Fruit fly (Drosophila melanogaster) whole organism, adult: Measurements from ENCODE around the gene Fas3.

ENCODE experiments used
- CG11617 ChIP-seq: fragments of 200-800 bp; sonication (Bioruptor generic); optimal IDR thresholded peaks from 2 replicates; lab custom pipeline; 2017; ENCODE audit warnings: mild to moderate bottlenecking, missing biosample characterization, missing genetic modification reagents, missing genetic modification characterization
- CG12768 ChIP-seq: fragments of 200-800 bp; sonication (Bioruptor generic); optimal IDR thresholded peaks from 2 replicates; lab custom pipeline; 2017; ENCODE audit warnings: missing biosample characterization, missing genetic modification characterization, mild to moderate bottlenecking, moderate library complexity, missing genetic modification reagents
- CG14711 ChIP-seq: fragments of 200-800 bp; sonication (Bioruptor generic); optimal IDR thresholded peaks from 2 replicates; lab custom pipeline; 2018; ENCODE audit warnings: missing biosample characterization, mild to moderate bottlenecking, missing genetic modification characterization, moderate library complexity
- CG1620 ChIP-seq: fragments of 200-800 bp; sonication (Bioruptor generic); optimal IDR thresholded peaks from 2 replicates; lab custom pipeline; 2016; ENCODE audit warnings: missing biosample characterization, missing genetic modification characterization
- CG33017 ChIP-seq: fragments of 200-800 bp; sonication (Bioruptor generic); optimal IDR thresholded peaks from 2 replicates; lab custom pipeline; 2018; ENCODE audit warnings: missing biosample characterization, mild to moderate bottlenecking, missing genetic modification characterization, moderate library complexity
- CG5204 ChIP-seq: fragments of 200-800 bp; sonication (Bioruptor generic); optimal IDR thresholded peaks from 2 replicates; lab custom pipeline; 2016; ENCODE audit warnings: missing biosample characterization, missing genetic modification characterization
- CG7045 ChIP-seq: fragments of 200-800 bp; sonication (Bioruptor generic); optimal IDR thresholded peaks from 2 replicates; lab custom pipeline; 2017; ENCODE audit warnings: missing biosample characterization, mild to moderate bottlenecking, missing genetic modification characterization
- CG7101 ChIP-seq: fragments of 200-800 bp; sonication (Bioruptor generic); optimal IDR thresholded peaks from 2 replicates; lab custom pipeline; 2018; ENCODE audit warnings: missing biosample characterization, mild to moderate bottlenecking, missing genetic modification characterization, moderate library complexity
- Clk ChIP-seq: fragments of 200-800 bp; sonication (Bioruptor generic); optimal IDR thresholded peaks from 2 replicates; lab custom pipeline; 2017; ENCODE audit warnings: missing biosample characterization, missing genetic modification characterization
- Crg-1 ChIP-seq: fragments of 200-800 bp; sonication (Bioruptor generic); optimal IDR thresholded peaks from 2 replicates; lab custom pipeline; 2016; ENCODE audit warnings: missing biosample characterization, missing genetic modification characterization
- Hr96 ChIP-seq: fragments of 200-800 bp; sonication (Bioruptor generic); optimal IDR thresholded peaks from 2 replicates; lab custom pipeline; 2016; ENCODE audit warnings: missing biosample characterization, missing genetic modification characterization
- Mnt ChIP-seq: fragments of 200-800 bp; sonication (Bioruptor generic); optimal IDR thresholded peaks from 2 replicates; lab custom pipeline; 2016; ENCODE audit warnings: missing biosample characterization, mild to moderate bottlenecking, missing genetic modification characterization
- bab1 ChIP-seq: fragments of 200-800 bp; sonication (Bioruptor generic); optimal IDR thresholded peaks from 3 replicates; lab custom pipeline; 2019; ENCODE audit warnings: missing biosample characterization, mild to moderate bottlenecking, missing genetic modification characterization, moderate library complexity
- cic ChIP-seq: fragments of 200-800 bp; sonication (Bioruptor generic); optimal IDR thresholded peaks from 2 replicates; lab custom pipeline; 2017; ENCODE audit warnings: missing biosample characterization, mild to moderate bottlenecking, missing genetic modification characterization, moderate library complexity
- cnc ChIP-seq, 2 experiments: fragments of >200 bp; optimal IDR thresholded peaks; 2 replicates each; lab custom pipeline; 2017
- kay ChIP-seq: fragments of 200-800 bp; sonication (Bioruptor generic); peaks from one replicate; lab custom pipeline; 2016; ENCODE audit warnings: missing biosample characterization, missing genetic modification characterization, borderline replicate concordance
- ovo ChIP-seq: fragments of 200-800 bp; sonication (Bioruptor generic); optimal IDR thresholded peaks from 2 replicates; lab custom pipeline; 2016; ENCODE audit warnings: missing biosample characterization, missing genetic modification characterization
- pad ChIP-seq: fragments of 200-800 bp; sonication (Bioruptor generic); optimal IDR thresholded peaks from 3 replicates; lab custom pipeline; 2017; ENCODE audit warnings: missing biosample characterization, missing genetic modification characterization, mild to moderate bottlenecking, moderate library complexity, missing genetic modification reagents
- tj ChIP-seq: fragments of 200-800 bp; sonication (Bioruptor generic); optimal IDR thresholded peaks from 3 replicates; lab custom pipeline; 2017; ENCODE audit warnings: missing biosample characterization, mild to moderate bottlenecking, missing genetic modification characterization, moderate library complexity
- toe ChIP-seq: fragments of 200-800 bp; sonication (Bioruptor generic); optimal IDR thresholded peaks from 2 replicates; lab custom pipeline; 2016; ENCODE audit warnings: missing biosample characterization, missing genetic modification characterization

Gene Fas3

dm6 chr2L:18340921-18341320 is 21.0 kb downstream of the Fas3 start:
- TF ChIP-seq bab1 (GFP tag; lab: Kevin White, UChicago) = no peak
- TF ChIP-seq pad (GFP tag; lab: Kevin White, UChicago) = no peak
- no peak for TF ChIP-seq CG1620
- TF ChIP-seq Mnt = no peak
- no peak for TF ChIP-seq CG12768 (GFP tag; lab: Kevin White, UChicago)
- TF ChIP-seq Clk = no peak
- TF ChIP-seq Crg-1 (GFP tag; lab: Kevin White, UChicago) = no peak
- no peak for TF ChIP-seq cic (GFP tag; lab: Kevin White, UChicago)
- TF ChIP-seq CG7045 (GFP tag; lab: Kevin White, UChicago) = no peak
- TF ChIP-seq CG11617 (GFP tag; lab: Kevin White, UChicago) = no peak
- TF ChIP-seq kay (GFP tag; lab: Kevin White, UChicago) = no peak
- no peak for TF ChIP-seq CG5204
- no peak for TF ChIP-seq cnc (optimal IDR thresholded peaks at IDR 0.05; lab: Kevin White, UChicago)
- TF ChIP-seq toe (GFP tag; lab: Kevin White, UChicago) = no peak
- TF ChIP-seq Hr96 (GFP tag; lab: Kevin White, UChicago) = no peak
- no peak for TF ChIP-seq CG14711 (tag; lab: Kevin White, UChicago)
- TF ChIP-seq tj = no peak
- no peak for TF ChIP-seq CG7101
- no peak for TF ChIP-seq CG33017 (tag; lab: Kevin White, UChicago)
- TF ChIP-seq ovo (GFP tag; lab: Kevin White, UChicago) = no peak

- no peak for TF ChIP-seq pad (GFP tag; lab: Kevin White, UChicago)
- TF ChIP-seq ovo (GFP tag; lab: Kevin White, UChicago) = no peak
- no peak for TF ChIP-seq Hr96 (GFP tag; lab: Kevin White, UChicago)
- TF ChIP-seq toe (GFP tag; lab: Kevin White, UChicago) = no peak
- TF ChIP-seq CG33017 (tag; lab: Kevin White, UChicago) = no peak
- no peak for TF ChIP-seq CG11617 (GFP tag; lab: Kevin White, UChicago)
- no peak for TF ChIP-seq cic (GFP tag; lab: Kevin White, UChicago)
- no peak for TF ChIP-seq CG1620
- TF ChIP-seq CG5204 = no peak
- no peak for TF ChIP-seq Clk
- no peak for TF ChIP-seq tj
- TF ChIP-seq CG14711 (tag; lab: Kevin White, UChicago) = no peak
- no peak for TF ChIP-seq Crg-1 (GFP tag; lab: Kevin White, UChicago)
- TF ChIP-seq CG12768 (GFP tag; lab: Kevin White, UChicago) = no peak
- no peak for TF ChIP-seq CG7101
Measured at dm6 chr2L:18344343-18344742, 24.4 kb downstream of the Fas3 start.

dm6 chr2L:18345194-18345593 is 25.3 kb downstream of the Fas3 start:
- TF ChIP-seq toe (GFP tag; lab: Kevin White, UChicago) = no peak
- TF ChIP-seq ovo (GFP tag; lab: Kevin White, UChicago) = no peak
- TF ChIP-seq CG1620 = no peak
- TF ChIP-seq bab1 (GFP tag; lab: Kevin White, UChicago) = no peak
- TF ChIP-seq pad (GFP tag; lab: Kevin White, UChicago) = no peak

DNA sequence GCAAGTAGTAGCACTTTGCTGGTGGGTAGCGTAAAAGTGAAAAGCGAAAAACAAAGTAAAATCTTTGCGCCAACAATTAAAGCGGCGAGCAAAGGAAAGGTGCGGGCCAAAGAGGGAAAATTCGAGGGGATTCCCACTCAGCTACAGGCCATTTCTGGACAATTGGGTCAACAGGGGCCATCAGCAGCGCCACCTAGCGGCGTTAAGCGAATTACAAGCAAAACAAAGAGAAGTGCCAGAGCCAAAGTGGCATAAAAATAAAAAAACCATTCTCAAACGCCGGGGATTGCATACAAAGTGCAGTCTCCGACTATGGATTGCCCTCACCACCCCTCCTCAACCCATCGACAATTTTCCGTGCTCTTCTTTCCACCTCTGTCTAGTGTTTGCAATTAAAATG is 28.0 kb downstream of the Fas3 start:
- TF ChIP-seq CG5204 = no peak
- TF ChIP-seq CG7101 = no peak
- TF ChIP-seq Mnt = no peak
- TF ChIP-seq bab1 (GFP tag; lab: Kevin White, UChicago) = no peak

- TF ChIP-seq CG33017 (tag; lab: Kevin White, UChicago) (no peak), Clk (no peak), CG7101 (no peak), CG11617 (GFP tag; lab: Kevin White, UChicago) (no peak), Mnt (no peak), CG14711 (tag; lab: Kevin White, UChicago) (no peak), bab1 (GFP tag; lab: Kevin White, UChicago) (no peak), CG5204 (no peak), tj (no peak), CG7045 (GFP tag; lab: Kevin White, UChicago) (no peak), kay (GFP tag; lab: Kevin White, UChicago) (no peak), Crg-1 (GFP tag; lab: Kevin White, UChicago) (no peak), toe (GFP tag; lab: Kevin White, UChicago) (no peak), CG1620 (no peak)
Measured at dm6 chr2L:18348626-18349025, 28.7 kb downstream of the Fas3 start.

DNA sequence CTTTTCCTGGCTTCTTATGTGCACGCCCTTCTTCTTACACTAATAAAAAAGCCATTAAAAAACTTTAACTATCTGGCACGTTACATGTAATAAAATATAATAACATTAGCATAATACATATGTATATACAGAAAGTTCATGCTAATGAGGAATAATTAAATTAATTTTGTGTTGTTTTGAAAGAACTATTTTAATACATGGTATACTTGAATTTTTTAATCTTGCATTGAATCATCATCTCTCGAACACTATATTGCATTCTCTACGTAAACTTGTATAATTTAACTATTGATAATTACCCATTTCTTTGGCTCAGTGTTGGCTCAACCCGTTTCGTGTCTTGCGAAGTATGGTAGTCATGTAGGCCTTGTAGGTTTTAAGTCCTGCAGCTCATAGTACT is 32.9 kb downstream of the Fas3 start:
- no peak for TF ChIP-seq bab1 (GFP tag; lab: Kevin White, UChicago)
- TF ChIP-seq cic (GFP tag; lab: Kevin White, UChicago) = no peak
- no peak for TF ChIP-seq CG12768 (GFP tag; lab: Kevin White, UChicago)
- TF ChIP-seq toe (GFP tag; lab: Kevin White, UChicago) = no peak
- no peak for TF ChIP-seq cnc (optimal IDR thresholded peaks at IDR 0.05; lab: Kevin White, UChicago)
- no peak for TF ChIP-seq CG5204
- no peak for TF ChIP-seq Clk
- no peak for TF ChIP-seq CG33017 (tag; lab: Kevin White, UChicago)
- TF ChIP-seq CG11617 (GFP tag; lab: Kevin White, UChicago) = no peak
- no peak for TF ChIP-seq tj
- TF ChIP-seq CG7045 (GFP tag; lab: Kevin White, UChicago) = no peak
- TF ChIP-seq CG1620 = no peak
- TF ChIP-seq Mnt = no peak
- no peak for TF ChIP-seq CG14711 (tag; lab: Kevin White, UChicago)
- TF ChIP-seq Hr96 (GFP tag; lab: Kevin White, UChicago) = no peak
- no peak for TF ChIP-seq pad (GFP tag; lab: Kevin White, UChicago)
- TF ChIP-seq ovo (GFP tag; lab: Kevin White, UChicago) = no peak
- TF ChIP-seq Crg-1 (GFP tag; lab: Kevin White, UChicago) = no peak

- TF ChIP-seq tj = no peak
Measured at dm6 chr2L:18355550-18355949, 35.6 kb downstream of the Fas3 start.
